Fruit fly (Drosophila melanogaster): ENCODE data around the gene CG10283.

CG10283 gene

DNA sequence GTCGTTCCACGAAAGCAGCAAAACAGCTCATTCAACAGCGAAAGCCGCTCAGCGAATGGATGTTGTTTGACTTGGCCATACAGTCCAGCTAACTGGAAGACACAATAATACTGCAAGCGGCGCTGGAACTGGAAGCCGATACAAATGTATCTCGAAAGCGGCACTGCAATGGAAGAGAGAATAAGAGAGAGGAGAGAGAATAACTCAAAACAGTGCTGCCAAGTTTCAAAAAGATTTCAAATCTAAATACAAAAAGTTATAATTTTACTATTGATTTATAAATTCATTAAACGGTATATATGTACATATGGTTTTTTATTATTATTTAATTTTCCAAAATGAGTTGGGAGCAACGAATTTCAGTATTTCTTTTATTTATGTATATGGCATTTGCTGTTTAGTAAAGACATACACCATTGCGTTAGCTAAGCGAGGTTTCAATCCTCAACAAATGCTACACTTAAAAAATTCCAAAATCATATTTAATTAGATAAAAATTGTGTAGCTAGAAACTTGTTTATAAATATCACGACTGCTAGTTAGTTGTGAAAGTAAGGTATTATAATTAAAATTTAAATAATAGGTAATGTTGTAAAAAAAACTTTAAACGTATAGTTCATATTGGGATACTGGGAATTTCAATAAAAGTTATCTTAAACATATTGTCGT is at the start of gene CG10283 (continued):
- TF ChIP-seq esn (GFP tag; optimal IDR thresholded peaks at IDR 0.05) (peak; percentile 22), CG6792 (GFP tag; optimal IDR thresholded peaks at IDR 0.05) (no peak), ss (GFP tag; optimal IDR thresholded peaks at IDR 0.05) (peak; percentile 6 to 43), CG11902 (GFP tag; optimal IDR thresholded peaks at IDR 0.05) (no peak), svp (GFP tag) (no peak), Gug (GFP tag; IDR thresholded peaks at IDR 0.05) (no peak), pdm3 (GFP tag; optimal IDR thresholded peaks at IDR 0.05) (no peak), CG9139 (GFP tag; optimal IDR thresholded peaks at IDR 0.05) (peak; percentile 32), CG7368 (GFP tag; optimal IDR thresholded peaks at IDR 0.05) (no peak)

DNA sequence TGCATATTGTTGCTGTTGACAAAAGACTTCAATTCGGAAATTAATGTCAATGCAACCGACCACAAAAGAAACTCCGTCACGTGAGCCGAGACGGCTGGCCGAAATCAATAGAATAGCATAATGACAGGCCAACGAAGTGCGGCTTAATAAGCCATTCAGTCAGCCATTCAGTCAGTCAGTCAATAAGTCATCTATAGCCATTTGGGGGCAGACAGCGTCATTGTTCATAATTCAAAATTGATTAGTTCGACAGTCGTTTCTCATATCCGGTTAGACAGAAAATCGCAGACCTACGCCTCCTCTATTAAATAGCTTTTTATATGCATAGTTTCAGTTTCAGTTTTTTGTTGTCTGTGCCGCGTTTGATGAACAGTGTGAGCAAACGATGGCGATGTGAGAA is 41.7 kb upstream of the CG10283 start:
- TF ChIP-seq CG31627 (GFP tag; optimal IDR thresholded peaks at IDR 0.05) (no peak), CG4318 (GFP tag; optimal IDR thresholded peaks at IDR 0.05) (no peak), CG8119 (GFP tag; IDR thresholded peaks at IDR 0.05) (no peak), Sox102F (GFP tag; optimal IDR thresholded peaks at IDR 0.05) (no peak), Met (GFP tag; optimal IDR thresholded peaks at IDR 0.05) (no peak), CG16779 (tag; optimal IDR thresholded peaks at IDR 0.05) (no peak), achi (GFP tag; optimal IDR thresholded peaks at IDR 0.05) (no peak)

DNA sequence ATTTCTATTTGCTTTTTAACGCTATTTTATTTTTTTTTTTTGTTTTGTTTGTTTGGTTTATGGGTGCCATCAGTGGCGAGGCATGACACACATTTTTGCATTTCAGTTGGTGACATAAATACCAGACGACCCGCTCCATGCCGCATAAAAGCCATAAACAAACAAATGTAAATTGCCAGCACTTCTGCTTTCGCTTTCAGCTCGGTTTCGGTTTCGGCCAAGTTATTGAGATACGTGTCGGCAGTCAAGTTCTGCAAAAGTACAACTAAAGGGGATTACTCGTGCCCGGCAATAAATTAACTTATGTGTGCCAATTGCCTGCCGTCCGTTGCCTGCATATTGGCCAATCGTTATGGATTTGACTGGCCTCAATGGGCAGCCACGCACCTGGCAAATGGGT is 40.6 kb upstream of the CG10283 start:
- no peak for TF ChIP-seq Ets21C (GFP tag; optimal IDR thresholded peaks at IDR 0.05)
- peak; percentile 83 for TF ChIP-seq Blimp-1 (GFP tag; optimal IDR thresholded peaks at IDR 0.05)

DNA sequence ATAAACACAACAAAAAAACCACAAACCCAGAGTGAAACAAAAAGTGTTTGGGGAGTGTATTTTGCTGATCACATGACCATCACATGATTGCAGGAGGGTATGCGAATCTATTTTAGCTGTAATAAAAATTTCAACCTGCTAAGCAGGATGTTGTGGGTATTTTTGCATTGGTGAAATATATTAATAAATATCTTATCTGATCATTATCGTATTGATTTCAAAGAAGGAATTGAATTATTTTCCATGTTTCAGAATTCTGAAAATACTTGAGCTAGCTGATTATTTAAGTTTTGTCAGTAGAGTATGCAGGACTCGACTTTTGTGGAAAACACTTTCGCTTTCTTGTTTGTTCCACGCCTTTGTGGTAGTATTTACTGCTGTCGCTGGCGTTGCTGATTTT is 38.7 kb upstream of the CG10283 start:
- TF ChIP-seq Hr39 (GFP tag; optimal IDR thresholded peaks at IDR 0.05) = no peak
- TF ChIP-seq achi (GFP tag; optimal IDR thresholded peaks at IDR 0.05) = peak; percentile 54
- no peak for TF ChIP-seq fkh (GFP tag; optimal IDR thresholded peaks at IDR 0.05)
- peak; percentile 74 for TF ChIP-seq eg (GFP tag; IDR thresholded peaks at IDR 0.05)
- TF ChIP-seq CG6163 (GFP tag; IDR thresholded peaks at IDR 0.05) = peak; percentile 75
- TF ChIP-seq CG3032 (tag; optimal IDR thresholded peaks at IDR 0.05) = peak; percentile 86
- TF ChIP-seq dsx (GFP tag; optimal IDR thresholded peaks at IDR 0.05; ENCODE audit: poor library complexity, severe bottlenecking) = peak; percentile 57
- TF ChIP-seq CG1621 (tag; optimal IDR thresholded peaks at IDR 0.05) = peak; percentile 66
- TF ChIP-seq Smox (GFP tag; optimal IDR thresholded peaks at IDR 0.05) = no peak
- peak; percentile 17 for TF ChIP-seq CG34406 (GFP tag; optimal IDR thresholded peaks at IDR 0.05)
- TF ChIP-seq spab (GFP tag; optimal IDR thresholded peaks at IDR 0.05) = peak; percentile 83
- TF ChIP-seq net (GFP tag; optimal IDR thresholded peaks at IDR 0.05) = peak; percentile 55
- TF ChIP-seq CG15336 (GFP tag; IDR thresholded peaks at IDR 0.05) = peak; percentile 87
- TF ChIP-seq acj6 (GFP tag; optimal IDR thresholded peaks at IDR 0.05) = peak; percentile 67
- TF ChIP-seq cyc (GFP tag; optimal IDR thresholded peaks at IDR 0.05) = no peak
- TF ChIP-seq fd85E (GFP tag; optimal IDR thresholded peaks at IDR 0.05) = no peak
- no peak for TF ChIP-seq CG11902 (GFP tag; optimal IDR thresholded peaks at IDR 0.05)
- TF ChIP-seq Sox14 (GFP tag; optimal IDR thresholded peaks at IDR 0.05) = peak; percentile 48
- peak; percentile 57 for TF ChIP-seq CG8632 (GFP tag; optimal IDR thresholded peaks at IDR 0.05)
- TF ChIP-seq Met (GFP tag; optimal IDR thresholded peaks at IDR 0.05) = no peak
- peak; percentile 0 for TF ChIP-seq Sox102F (GFP tag; optimal IDR thresholded peaks at IDR 0.05)
- peak; percentile 73 for TF ChIP-seq CG6276 (GFP tag; optimal IDR thresholded peaks at IDR 0.05)
- no peak for TF ChIP-seq CG9139 (GFP tag; optimal IDR thresholded peaks at IDR 0.05)
- no peak for TF ChIP-seq esn (GFP tag; optimal IDR thresholded peaks at IDR 0.05)
- TF ChIP-seq CG3919 (GFP tag; optimal IDR thresholded peaks at IDR 0.05) = peak; percentile 45
- TF ChIP-seq lz (GFP tag; optimal IDR thresholded peaks at IDR 0.05) = peak; percentile 11
- peak; percentile 83 for TF ChIP-seq CG6808 (GFP tag; optimal IDR thresholded peaks at IDR 0.05)
- peak in 1 of 2 experiments; percentile 21 for TF ChIP-seq ss (GFP tag; optimal IDR thresholded peaks at IDR 0.05)
- peak; percentile 90 for TF ChIP-seq Hr4 (GFP tag; optimal IDR thresholded peaks at IDR 0.05)
- TF ChIP-seq CG10631 (GFP tag; optimal IDR thresholded peaks at IDR 0.05) = peak; percentile 62
- peak; percentile 23; the same call in 1 of the 2 replicates for TF ChIP-seq Gug (GFP tag; IDR thresholded peaks at IDR 0.05)
- TF ChIP-seq Lpt (GFP tag; optimal IDR thresholded peaks at IDR 0.05) = peak; percentile 70
- TF ChIP-seq Eip78C (GFP tag) = no peak
- no peak for TF ChIP-seq svp (GFP tag)
- TF ChIP-seq OdsH (GFP tag; optimal IDR thresholded peaks at IDR 0.05) = peak; percentile 64
- peak; percentile 71 for TF ChIP-seq pdm3 (GFP tag; optimal IDR thresholded peaks at IDR 0.05)
- peak; percentile 75 for TF ChIP-seq CG4318 (GFP tag; optimal IDR thresholded peaks at IDR 0.05)
- TF ChIP-seq CG8119 (GFP tag; IDR thresholded peaks at IDR 0.05) = peak; percentile 90
